5 fruit fly cellular contexts compared by ENCODE assay signal in genomic region chrX:9871632-9872031, dm6.
A peak's percentile ranks its signal among the peaks of the same experiment; 100 is the strongest.
TF ChIP-seq lines count a peak whose summit lies in the region.

Gene CG45061 (minus strand): TSS chrX:9871702.

- TF ChIP-seq CTCF in whole organism, embryonic (GFP tag; optimal IDR thresholded peaks at IDR 0.05; lab: Kevin White, UChicago) = no peak

TF ChIP-seq in whole organism, adult, 20 proteins besides CTCF, POLR2A, EP300 and RAD21:
- TF ChIP-seq CG14711 (tag; optimal IDR thresholded peaks at IDR 0.05; lab: Kevin White, UChicago) (no peak), kay (GFP tag; lab: Kevin White, UChicago; ENCODE audit: borderline replicate concordance) (no peak), bab1 (GFP tag; optimal IDR thresholded peaks at IDR 0.05; lab: Kevin White, UChicago) (no peak), CG7045 (GFP tag; optimal IDR thresholded peaks at IDR 0.05; lab: Kevin White, UChicago) (no peak), Mnt (GFP tag; optimal IDR thresholded peaks at IDR 0.05; lab: Kevin White, UChicago) (peak; percentile 30), CG5204 (GFP tag; optimal IDR thresholded peaks at IDR 0.05; lab: Kevin White, UChicago) (no peak), CG7101 (tag; optimal IDR thresholded peaks at IDR 0.05; lab: Kevin White, UChicago) (peak; percentile 45), ovo (GFP tag; optimal IDR thresholded peaks at IDR 0.05; lab: Kevin White, UChicago) (no peak), cic (GFP tag; optimal IDR thresholded peaks at IDR 0.05; lab: Kevin White, UChicago) (peak; percentile 9)
TF ChIP-seq in whole organism, adult: peak in this region for 3.

TF ChIP-seq in whole organism, embryonic, 481 proteins besides CTCF, POLR2A, EP300 and RAD21 (continues in another document):
- TF ChIP-seq CG1529 (GFP tag; optimal IDR thresholded peaks at IDR 0.05; lab: Kevin White, UChicago) (no peak), row (GFP tag; IDR thresholded peaks at IDR 0.05; lab: Robert Waterston, UW) (peak; percentile 56; the same call in 2 of the 3 replicates), pb (GFP tag; optimal IDR thresholded peaks at IDR 0.05; lab: Kevin White, UChicago) (no peak), CG15479 (GFP tag; optimal IDR thresholded peaks at IDR 0.05; lab: Kevin White, UChicago) (no peak), ci (GFP tag; IDR thresholded peaks at IDR 0.05; lab: Robert Waterston, UW) (no peak), grn (GFP tag; optimal IDR thresholded peaks at IDR 0.05; lab: Kevin White, UChicago) (peak; percentile 56), CG9215 (GFP tag; IDR thresholded peaks at IDR 0.05; lab: Robert Waterston, UW) (0 out of 2 replicates have a peak, but pooled peaks have one; percentile 10), knrl (GFP tag; IDR thresholded peaks at IDR 0.05; lab: Robert Waterston, UW; ENCODE audit: partially characterized antibody) (no peak), CG14710 (tag; optimal IDR thresholded peaks at IDR 0.05; lab: Kevin White, UChicago) (no peak), dati (GFP tag; IDR thresholded peaks at IDR 0.05; lab: Robert Waterston, UW) (no peak), Dbx (GFP tag; IDR thresholded peaks at IDR 0.05; lab: Robert Waterston, UW) (peak; percentile 25; the same call in 1 of the 3 replicates), vnd (GFP tag; IDR thresholded peaks at IDR 0.05; lab: Robert Waterston, UW; ENCODE audit: partially characterized antibody) (no peak), CG8281 (tag; optimal IDR thresholded peaks at IDR 0.05; lab: Kevin White, UChicago) (no peak), ranshi (GFP tag; IDR thresholded peaks at IDR 0.05; lab: Robert Waterston, UW) (0 out of 2 replicates have a peak, but pooled peaks have one; percentile 25), ara (GFP tag; IDR thresholded peaks at IDR 0.05; lab: Robert Waterston, UW) (no peak), CG3995 (GFP tag; optimal IDR thresholded peaks at IDR 0.05; lab: Kevin White, UChicago) (no peak), cas (GFP tag; IDR thresholded peaks at IDR 0.05; lab: Robert Waterston, UW) (no peak), tll (GFP tag; optimal IDR thresholded peaks at IDR 0.05; lab: Kevin White, UChicago) (no peak), Doc2 (GFP tag; IDR thresholded peaks at IDR 0.05; lab: Robert Waterston, UW) (no peak)

TF ChIP-seq in whole organism, prepupa, 60 proteins besides CTCF, POLR2A, EP300 and RAD21:
- TF ChIP-seq eg (GFP tag; IDR thresholded peaks at IDR 0.05; lab: Robert Waterston, UW) (0 out of 3 replicates have a peak, but pooled peaks have one; percentile 15), svp (GFP tag; lab: Kevin White, UChicago) (peak; percentile 35), fd59A (GFP tag; optimal IDR thresholded peaks at IDR 0.05; lab: Kevin White, UChicago) (no peak)
TF ChIP-seq in whole organism, prepupa: peak in this region for 2.

TF ChIP-seq in whole organism, pupa, 21 proteins besides CTCF, POLR2A, EP300 and RAD21:
- TF ChIP-seq Ets98B (GFP tag; IDR thresholded peaks at IDR 0.05; lab: Robert Waterston, UW) (0 out of 2 replicates have a peak, but pooled peaks have one; percentile 16), CG8159 (tag; optimal IDR thresholded peaks at IDR 0.05; lab: Kevin White, UChicago) (no peak), Pif1B (GFP tag; optimal IDR thresholded peaks at IDR 0.05; lab: Kevin White, UChicago) (no peak), CG9948 (tag; optimal IDR thresholded peaks at IDR 0.05; lab: Kevin White, UChicago) (no peak), Pif1A (GFP tag; optimal IDR thresholded peaks at IDR 0.05; lab: Kevin White, UChicago) (no peak), CG32121 (GFP tag; IDR thresholded peaks at IDR 0.05; lab: Robert Waterston, UW) (no peak), fd96Ca (GFP tag; IDR thresholded peaks at IDR 0.05; lab: Robert Waterston, UW) (0 out of 3 replicates have a peak, but pooled peaks have one; percentile 33), Snoo (tag; optimal IDR thresholded peaks at IDR 0.05; lab: Kevin White, UChicago) (no peak)

TF ChIP-seq in whole organism, wandering third instar larva, 38 proteins besides CTCF, POLR2A, EP300 and RAD21:
- TF ChIP-seq Rel (GFP tag; optimal IDR thresholded peaks at IDR 0.05; lab: Kevin White, UChicago) (no peak), Rel (tag; optimal IDR thresholded peaks at IDR 0.05; lab: Kevin White, UChicago) (no peak), h (GFP tag; optimal IDR thresholded peaks at IDR 0.05; lab: Kevin White, UChicago) (peak; percentile 33), Hr83 (GFP tag; optimal IDR thresholded peaks at IDR 0.05; lab: Kevin White, UChicago; ENCODE audit: poor library complexity, severe bottlenecking) (no peak), OdsH (GFP tag; optimal IDR thresholded peaks at IDR 0.05; lab: Kevin White, UChicago) (no peak), fru (GFP tag; optimal IDR thresholded peaks at IDR 0.05; lab: Kevin White, UChicago) (peak; percentile 11), CG9705 (GFP tag; optimal IDR thresholded peaks at IDR 0.05; lab: Kevin White, UChicago) (no peak), N (GFP tag; optimal IDR thresholded peaks at IDR 0.05; lab: Kevin White, UChicago) (no peak), psq (GFP tag; optimal IDR thresholded peaks at IDR 0.05; lab: Kevin White, UChicago) (no peak), HLH106 (tag; optimal IDR thresholded peaks at IDR 0.05; lab: Kevin White, UChicago) (no peak), Hr78 (GFP tag; optimal IDR thresholded peaks at IDR 0.05; lab: Kevin White, UChicago) (no peak), pan (optimal IDR thresholded peaks at IDR 0.05; lab: Kevin White, UChicago) (no peak), jim (GFP tag; optimal IDR thresholded peaks at IDR 0.05; lab: Kevin White, UChicago) (no peak), Hnf4 (GFP tag; optimal IDR thresholded peaks at IDR 0.05; lab: Kevin White, UChicago) (no peak)
